Fruit fly (Drosophila melanogaster) whole organism, embryonic: Measurements from ENCODE around the gene Sec13.

Experiments used
- B-H2 ChIP-seq: fragments of 200-800 bp; sonication (Bioruptor generic); optimal IDR thresholded peaks from 2 replicates; lab custom pipeline; 2018; ENCODE audit warnings: missing biosample characterization, mild to moderate bottlenecking, missing genetic modification characterization
- CG10267 ChIP-seq: fragments of 200-800 bp; sonication (Bioruptor generic); optimal IDR thresholded peaks from 2 replicates; lab custom pipeline; 2018; ENCODE audit warnings: missing biosample characterization, mild to moderate bottlenecking, missing genetic modification characterization, moderate library complexity
- CG12071 ChIP-seq: fragments of 200-800 bp; sonication (Bioruptor generic); optimal IDR thresholded peaks from 3 replicates; lab custom pipeline; 2018; ENCODE audit warnings: missing biosample characterization, mild to moderate bottlenecking, missing genetic modification characterization
- CG12659 ChIP-seq: fragments of 200-800 bp; sonication (Bioruptor generic); optimal IDR thresholded peaks from 3 replicates; lab custom pipeline; 2017; ENCODE audit warnings: mild to moderate bottlenecking, missing biosample characterization, missing genetic modification reagents, missing genetic modification characterization
- CG12744 ChIP-seq: fragments of 200-800 bp; sonication (Bioruptor generic); optimal IDR thresholded peaks from 2 replicates; lab custom pipeline; 2016; ENCODE audit warnings: missing biosample characterization, missing genetic modification characterization
- CG14014 ChIP-seq: fragments of 200-800 bp; sonication (Bioruptor generic); IDR thresholded peaks from 2 replicates; pipeline ENCODE4 v1.3.6; 2022; ENCODE audit warnings: missing biosample characterization, missing genetic modification characterization
- CG15514 ChIP-seq: fragments of 200-800 bp; sonication (Bioruptor generic); optimal IDR thresholded peaks from 3 replicates; lab custom pipeline; 2017; ENCODE audit warnings: missing biosample characterization, missing genetic modification characterization, mild to moderate bottlenecking, moderate library complexity, missing genetic modification reagents
- CG17186 ChIP-seq: fragments of 200-800 bp; sonication (Bioruptor generic); optimal IDR thresholded peaks from 3 replicates; lab custom pipeline; 2017; ENCODE audit warnings: missing biosample characterization, missing genetic modification reagents, missing genetic modification characterization
- CG2120 ChIP-seq: fragments of 200-800 bp; sonication (Bioruptor generic); optimal IDR thresholded peaks from 3 replicates; lab custom pipeline; 2016; ENCODE audit warnings: missing biosample characterization, missing genetic modification characterization
- CG31441 ChIP-seq: fragments of 200-800 bp; sonication (Bioruptor generic); IDR thresholded peaks from 2 replicates; pipeline ENCODE4 v1.3.6; 2022; ENCODE audit warnings: missing biosample characterization, missing genetic modification characterization
- CG42726 ChIP-seq: fragments of 200-800 bp; sonication (Bioruptor generic); IDR thresholded peaks from 2 replicates; pipeline ENCODE4 v1.3.6; 2022; ENCODE audit warnings: missing biosample characterization, missing genetic modification characterization; ENCODE audit not compliant: partially characterized antibody
- CG9797 ChIP-seq: fragments of 200-800 bp; sonication (Bioruptor generic); optimal IDR thresholded peaks from 3 replicates; lab custom pipeline; 2018; ENCODE audit warnings: missing biosample characterization, mild to moderate bottlenecking, missing genetic modification characterization
- CoRest ChIP-seq: fragments of 200-800 bp; sonication (Bioruptor generic); optimal IDR thresholded peaks from 3 replicates; lab custom pipeline; 2018; ENCODE audit warnings: missing biosample characterization, mild to moderate bottlenecking, missing genetic modification characterization, moderate library complexity
- Dp ChIP-seq: fragments of 200-800 bp; sonication (Bioruptor generic); optimal IDR thresholded peaks from 2 replicates; lab custom pipeline; 2018; ENCODE audit warnings: missing biosample characterization, mild to moderate bottlenecking, missing genetic modification characterization, moderate library complexity
- Drgx ChIP-seq: fragments of 200-800 bp; sonication (Bioruptor generic); IDR thresholded peaks from 2 replicates; pipeline ENCODE4 v1.3.6; 2022; ENCODE audit warnings: missing biosample characterization, missing genetic modification characterization
- Eip74EF ChIP-seq, 2 experiments: fragments of 200-800 bp in 1 of 2; fragments of >200 bp in 1 of 2; sonication (Bioruptor generic) in 1 of 2; optimal IDR thresholded peaks; 2 replicates each; lab custom pipeline; 2017 to 2019; ENCODE audit warnings: missing biosample characterization in 2 of 2, missing genetic modification characterization in 2 of 2, mild to moderate bottlenecking in 1 of 2, moderate library complexity in 1 of 2
- Ets65A ChIP-seq: fragments of 200-800 bp; sonication (Bioruptor generic); peaks from one replicate; lab custom pipeline; 2016; ENCODE audit warnings: missing biosample characterization, missing genetic modification characterization
- Ets97D ChIP-seq: fragments of 200-800 bp; sonication (Bioruptor generic); optimal IDR thresholded peaks from 3 replicates; lab custom pipeline; 2016; ENCODE audit warnings: missing biosample characterization, missing genetic modification characterization
- Fer1 ChIP-seq: fragments of 200-800 bp; sonication (Bioruptor generic); optimal IDR thresholded peaks from 2 replicates; lab custom pipeline; 2017; ENCODE audit warnings: missing biosample characterization, mild to moderate bottlenecking, missing genetic modification characterization
- Fer2 ChIP-seq: fragments of 200-800 bp; sonication (Bioruptor generic); optimal IDR thresholded peaks from 2 replicates; lab custom pipeline; 2018; ENCODE audit warnings: missing biosample characterization, mild to moderate bottlenecking, missing genetic modification characterization, moderate library complexity
- HLH4C ChIP-seq: fragments of 200-800 bp; sonication (Bioruptor generic); IDR thresholded peaks from 3 replicates; pipeline ENCODE4 v1.3.6; 2022; ENCODE audit warnings: missing biosample characterization, missing genetic modification characterization; ENCODE audit not compliant: partially characterized antibody
- HmgZ ChIP-seq: fragments of 200-800 bp; sonication (Bioruptor generic); optimal IDR thresholded peaks from 2 replicates; lab custom pipeline; 2018; ENCODE audit warnings: missing biosample characterization, mild to moderate bottlenecking, missing genetic modification characterization
- Med ChIP-seq: fragments of 200-800 bp; sonication (Bioruptor generic); peaks from one replicate; lab custom pipeline; 2016; ENCODE audit warnings: missing biosample characterization, missing genetic modification characterization, mild to moderate bottlenecking, inconsistent platforms, moderate library complexity
- Opbp ChIP-seq: fragments of 200-800 bp; sonication (Bioruptor generic); IDR thresholded peaks from 3 replicates; pipeline ENCODE4 v1.3.6; 2022; ENCODE audit warnings: missing biosample characterization, missing genetic modification characterization; ENCODE audit not compliant: partially characterized antibody
- amos ChIP-seq: fragments of 200-800 bp; sonication (Bioruptor generic); IDR thresholded peaks from 2 replicates; pipeline ENCODE4 v1.3.6; 2022; ENCODE audit warnings: missing biosample characterization, missing genetic modification characterization; ENCODE audit not compliant: partially characterized antibody
- chinmo ChIP-seq: fragments of 200-800 bp; sonication (Bioruptor generic); IDR thresholded peaks from 4 replicates; pipeline ENCODE4 v1.3.6; 2022; ENCODE audit warnings: missing biosample characterization, missing genetic modification characterization; ENCODE audit not compliant: partially characterized antibody
- da ChIP-seq: fragments of 200-800 bp; sonication (Bioruptor generic); optimal IDR thresholded peaks from 2 replicates; lab custom pipeline; 2016; ENCODE audit warnings: missing biosample characterization, missing genetic modification characterization
- dm ChIP-seq: fragments of 200-800 bp; sonication (Bioruptor generic); optimal IDR thresholded peaks from 3 replicates; lab custom pipeline; 2016; ENCODE audit warnings: missing biosample characterization, missing genetic modification characterization
- emc ChIP-seq: fragments of 200-800 bp; sonication (Bioruptor generic); optimal IDR thresholded peaks from 2 replicates; lab custom pipeline; 2016; ENCODE audit warnings: missing biosample characterization, missing genetic modification characterization
- eyg ChIP-seq: fragments of 200-800 bp; sonication (Bioruptor generic); optimal IDR thresholded peaks from 3 replicates; lab custom pipeline; 2016; ENCODE audit warnings: missing biosample characterization, missing genetic modification characterization
- grau ChIP-seq: fragments of 200-800 bp; optimal IDR thresholded peaks from 3 replicates; lab custom pipeline; 2019; ENCODE audit warnings: missing biosample characterization, mild to moderate bottlenecking, missing genetic modification characterization, moderate library complexity
- gro ChIP-seq: fragments of 200-800 bp; sonication (Bioruptor generic); optimal IDR thresholded peaks from 2 replicates; lab custom pipeline; 2016; ENCODE audit warnings: missing biosample characterization, missing genetic modification characterization
- hb ChIP-seq: fragments of 200-800 bp; sonication (Bioruptor generic); IDR thresholded peaks from 3 replicates; pipeline ENCODE4 v1.3.6; 2022; ENCODE audit warnings: missing biosample characterization, missing genetic modification characterization; ENCODE audit not compliant: partially characterized antibody
- jigr1 ChIP-seq: fragments of 200-800 bp; sonication (Bioruptor generic); IDR thresholded peaks from 3 replicates; pipeline ENCODE4 v1.3.6; 2022; ENCODE audit warnings: missing biosample characterization, missing genetic modification characterization
- lbe ChIP-seq: fragments of 200-800 bp; sonication (Bioruptor generic); optimal IDR thresholded peaks from 2 replicates; lab custom pipeline; 2016; ENCODE audit warnings: missing biosample characterization, mild to moderate bottlenecking, missing genetic modification characterization
- nmo ChIP-seq: fragments of 200-800 bp; sonication (Bioruptor generic); optimal IDR thresholded peaks from 2 replicates; lab custom pipeline; 2018; ENCODE audit warnings: missing biosample characterization, mild to moderate bottlenecking, missing genetic modification characterization, moderate library complexity
- nom ChIP-seq: fragments of 200-800 bp; sonication (Bioruptor generic); optimal IDR thresholded peaks from 2 replicates; lab custom pipeline; 2017; ENCODE audit warnings: missing biosample characterization, missing genetic modification characterization, mild to moderate bottlenecking, moderate library complexity, missing genetic modification reagents
- otp ChIP-seq: fragments of 200-800 bp; sonication (Bioruptor generic); IDR thresholded peaks from 3 replicates; pipeline ENCODE4, ENCODE4 v1.3.6; 2022; ENCODE audit warnings: missing biosample characterization, missing genetic modification characterization
- row ChIP-seq: fragments of 200-800 bp; sonication (Bioruptor generic); IDR thresholded peaks from 3 replicates; pipeline ENCODE4 v1.3.6; 2022; ENCODE audit warnings: missing biosample characterization, missing genetic modification characterization
- run ChIP-seq: fragments of 200-800 bp; sonication (Bioruptor generic); optimal IDR thresholded peaks from 3 replicates; lab custom pipeline; 2018; ENCODE audit warnings: missing biosample characterization, mild to moderate bottlenecking, missing genetic modification characterization
- scrt ChIP-seq: fragments of 200-800 bp; sonication (Bioruptor generic); optimal IDR thresholded peaks from 2 replicates; lab custom pipeline; 2018; ENCODE audit warnings: missing biosample characterization, mild to moderate bottlenecking, missing genetic modification characterization, moderate library complexity
- sd ChIP-seq: fragments of 200-800 bp; sonication (Bioruptor generic); optimal IDR thresholded peaks from 3 replicates; lab custom pipeline; 2018; ENCODE audit warnings: missing biosample characterization, mild to moderate bottlenecking, missing genetic modification characterization, moderate library complexity
- sob ChIP-seq: fragments of 200-800 bp; sonication (Bioruptor generic); IDR thresholded peaks from 2 replicates; pipeline ENCODE4 v1.3.6; 2022; ENCODE audit warnings: missing biosample characterization, missing genetic modification characterization
- stwl ChIP-seq: fragments of 200-800 bp; sonication (Bioruptor generic); optimal IDR thresholded peaks from 3 replicates; lab custom pipeline; 2018; ENCODE audit warnings: missing biosample characterization, mild to moderate bottlenecking, missing genetic modification characterization, moderate library complexity
- twi ChIP-seq: fragments of 200-800 bp; optimal IDR thresholded peaks from 2 replicates; lab custom pipeline; 2019; ENCODE audit warnings: missing biosample characterization, mild to moderate bottlenecking, missing genetic modification characterization, moderate library complexity
- vvl ChIP-seq: fragments of 200-800 bp; sonication (Bioruptor generic); IDR thresholded peaks from 2 replicates; pipeline ENCODE4 v1.3.6; 2022; ENCODE audit warnings: missing biosample characterization, missing genetic modification characterization
- zen ChIP-seq: fragments of 200-800 bp; sonication (Bioruptor generic); optimal IDR thresholded peaks from 3 replicates; lab custom pipeline; 2018; ENCODE audit warnings: missing biosample characterization, mild to moderate bottlenecking, missing genetic modification characterization, moderate library complexity

The Sec13 gene

dm6 chr3R:23347432-23348305 lies 8.4 kb upstream of the Sec13 start, which contains the start of gene PolE1 (continued):
- no peak for TF ChIP-seq run (tag; lab: Kevin White, UChicago)
- peak; percentile 68 for TF ChIP-seq stwl (tag; lab: Kevin White, UChicago)
- TF ChIP-seq eyg (GFP tag; lab: Kevin White, UChicago): no peak
- 0 out of 4 replicates have a peak, but pooled peaks have one; percentile 30 for TF ChIP-seq chinmo (GFP tag; lab: Robert Waterston, UW)
- TF ChIP-seq Eip74EF (GFP tag; optimal IDR thresholded peaks at IDR 0.05; lab: Kevin White, UChicago): no peak
- TF ChIP-seq nom (GFP tag; lab: Kevin White, UChicago): no peak
- peak; percentile 48; the same call in 1 of the 3 replicates for TF ChIP-seq Opbp
- TF ChIP-seq HmgZ (tag; lab: Kevin White, UChicago): peak; percentile 62
- TF ChIP-seq hb: no peak
- no peak for TF ChIP-seq dm (GFP tag; lab: Kevin White, UChicago)
- TF ChIP-seq CG12659 (GFP tag; lab: Kevin White, UChicago): peak; percentile 27
- peak; percentile 21 for TF ChIP-seq gro (GFP tag; lab: Kevin White, UChicago)
- TF ChIP-seq CG9797 (GFP tag; lab: Kevin White, UChicago): peak; percentile 75
- TF ChIP-seq amos (GFP tag; lab: Robert Waterston, UW): no peak
- peak; percentile 98 for TF ChIP-seq CG10267
- peak; percentile 3 for TF ChIP-seq zen (tag; lab: Kevin White, UChicago)
- no peak for TF ChIP-seq CG42726 (GFP tag; lab: Robert Waterston, UW)
- TF ChIP-seq Drgx (GFP tag; lab: Robert Waterston, UW): no peak
- TF ChIP-seq CG2120: peak; percentile 40
- peak; percentile 42 for TF ChIP-seq CoRest (tag; lab: Kevin White, UChicago)
- no peak for TF ChIP-seq da
- TF ChIP-seq CG14014 (GFP tag; lab: Robert Waterston, UW): no peak
- peak; percentile 54 for TF ChIP-seq CG15514 (GFP tag; lab: Kevin White, UChicago)
- TF ChIP-seq otp (GFP tag; lab: Robert Waterston, UW): peak; percentile 21; the same call in 1 of the 3 replicates
- peak; percentile 12 for TF ChIP-seq CG17186 (GFP tag; lab: Kevin White, UChicago)
- TF ChIP-seq Ets97D: peak; percentile 52
- TF ChIP-seq scrt: peak; percentile 94
- TF ChIP-seq jigr1: no peak
- TF ChIP-seq twi: peak; percentile 93
- peak; percentile 1 for TF ChIP-seq grau (tag; lab: Kevin White, UChicago)
- TF ChIP-seq Dp (GFP tag; lab: Kevin White, UChicago): peak; percentile 99
- TF ChIP-seq Med: peak; percentile 88
- TF ChIP-seq Fer1 (GFP tag; lab: Kevin White, UChicago): peak; percentile 24
- peak; percentile 32 for TF ChIP-seq B-H2
- TF ChIP-seq HLH4C: peak; percentile 33; the same call in 1 of the 3 replicates
- TF ChIP-seq lbe (GFP tag; lab: Kevin White, UChicago): peak; percentile 50
- TF ChIP-seq CG12071 (GFP tag; lab: Kevin White, UChicago): no peak
- peak; percentile 37; the same call in 1 of the 2 replicates for TF ChIP-seq vvl (GFP tag; lab: Robert Waterston, UW)
- no peak for TF ChIP-seq Fer2 (tag; lab: Kevin White, UChicago)
- TF ChIP-seq sob (GFP tag; lab: Robert Waterston, UW): peak; percentile 10; the same call in 1 of the 2 replicates
- no peak for TF ChIP-seq emc (GFP tag; lab: Kevin White, UChicago)
- TF ChIP-seq Ets65A (GFP tag; lab: Kevin White, UChicago): peak; percentile 82
- TF ChIP-seq sd (tag; lab: Kevin White, UChicago): peak; percentile 85
- TF ChIP-seq CG31441 (GFP tag; lab: Robert Waterston, UW): 0 out of 2 replicates have a peak, but pooled peaks have one; percentile 10
- peak; percentile 1 for TF ChIP-seq CG12744
- peak; percentile 27 for TF ChIP-seq nmo (GFP tag; lab: Kevin White, UChicago)
- TF ChIP-seq row (GFP tag; lab: Robert Waterston, UW): peak; percentile 19; the same call in 1 of the 3 replicates
